Worm (Caenorhabditis elegans) whole organism, L2 larva: Measurements from ENCODE around the gene C27D9.1.

ENCODE experiments used
- Y55F3AM.14 ChIP-seq: fragments of 200-800 bp; sonication (Bioruptor generic); optimal IDR thresholded peaks from 2 replicates; lab custom pipeline; 2018; ENCODE audit warnings: mild to moderate bottlenecking, missing genetic modification characterization, missing compliant biosample characterization
- ZK546.5 ChIP-seq: sonication (generic microtip); optimal IDR thresholded peaks from 2 replicates; lab custom pipeline; 2017; ENCODE audit warnings: missing biosample characterization, missing genetic modification characterization
- ceh-16 ChIP-seq: fragments of 150-350 bp; optimal IDR thresholded peaks from 2 replicates; lab custom pipeline; 2014; ENCODE audit warnings: missing biosample characterization, missing genetic modification characterization
- elt-3 ChIP-seq: sonication (generic microtip); optimal IDR thresholded peaks from 2 replicates; lab custom pipeline; 2017; ENCODE audit warnings: missing biosample characterization, missing genetic modification characterization
- fos-1 ChIP-seq: fragments of 150-350 bp; optimal IDR thresholded peaks from 2 replicates; lab custom pipeline; 2014; ENCODE audit warnings: missing biosample characterization, missing genetic modification characterization
- nhr-10 ChIP-seq: sonication (generic microtip); optimal IDR thresholded peaks from 2 replicates; lab custom pipeline; 2017; ENCODE audit warnings: missing biosample characterization, missing genetic modification characterization
- nhr-12 ChIP-seq: fragments of 150-350 bp; optimal IDR thresholded peaks from 2 replicates; lab custom pipeline; 2014; ENCODE audit warnings: missing biosample characterization, missing genetic modification characterization
- nhr-77 ChIP-seq: fragments of 150-350 bp; optimal IDR thresholded peaks from 2 replicates; lab custom pipeline; 2014; ENCODE audit warnings: missing biosample characterization, missing genetic modification characterization
- skn-1 ChIP-seq: sonication (generic microtip); optimal IDR thresholded peaks from 2 replicates; lab custom pipeline; 2017; ENCODE audit warnings: missing biosample characterization, missing genetic modification characterization
- snpc-4 ChIP-seq: fragments of 150-350 bp; optimal IDR thresholded peaks from 2 replicates; lab custom pipeline; 2014; ENCODE audit warnings: missing biosample characterization, missing genetic modification characterization
- unc-39 ChIP-seq: fragments of 150-350 bp; optimal IDR thresholded peaks from 2 replicates; lab custom pipeline; 2014; ENCODE audit warnings: missing biosample characterization, missing genetic modification characterization
- ztf-11 ChIP-seq: sonication (generic microtip); optimal IDR thresholded peaks from 2 replicates; lab custom pipeline; 2017; ENCODE audit warnings: missing biosample characterization, missing genetic modification characterization

ce11 chrII:4793320-4793719 is 40.1 kb downstream of the C27D9.1 start:
- TF ChIP-seq nhr-10 (tag; lab: Kevin White, UChicago) = no peak
- TF ChIP-seq unc-39 (tag; lab: Kevin White, UChicago) = no peak
- no peak for TF ChIP-seq elt-3 (tag; lab: Kevin White, UChicago)
- TF ChIP-seq Y55F3AM.14 (GFP tag; lab: Kevin White, UChicago) = no peak
- no peak for TF ChIP-seq snpc-4 (tag; lab: Kevin White, UChicago)
- no peak for TF ChIP-seq nhr-77 (tag; lab: Kevin White, UChicago)
- TF ChIP-seq ZK546.5 (tag; lab: Kevin White, UChicago) = no peak
- no peak for TF ChIP-seq skn-1
- TF ChIP-seq ceh-16 (tag; lab: Kevin White, UChicago) = no peak
- no peak for TF ChIP-seq fos-1 (tag; lab: Kevin White, UChicago)
- TF ChIP-seq nhr-12 = no peak
- no peak for TF ChIP-seq ztf-11 (tag; lab: Kevin White, UChicago)
